Worm (Caenorhabditis elegans): Measurements from ENCODE around the gene pho-12.
A peak's percentile ranks its signal among the peaks of the same experiment; 100 is the strongest.

Gene pho-12

DNA sequence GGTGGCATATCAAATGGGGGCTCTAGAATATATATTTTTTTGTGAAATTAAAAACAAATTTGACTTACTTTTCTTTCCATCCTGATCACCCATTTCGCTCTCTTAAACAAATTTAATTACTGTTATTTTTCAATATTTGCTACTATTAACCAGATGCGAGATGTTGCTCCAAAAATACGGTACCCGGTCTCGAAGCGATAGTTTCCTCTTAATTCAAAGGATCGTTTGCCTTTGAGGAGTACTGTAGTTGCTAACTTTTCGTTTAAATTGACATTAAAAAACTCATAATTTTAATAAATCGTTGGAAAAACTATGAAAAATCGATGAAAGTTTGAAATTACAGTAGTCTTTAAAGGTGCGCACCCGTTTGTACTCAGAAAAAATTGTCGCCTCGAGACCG is 22.7 kb upstream of the pho-12 start, which contains the start of gene C04G6.4:
TSS of gene C04G6.4 (minus strand) at position 101 of the 400 bp plus-strand sequence.
- TF ChIP-seq sea-1 (GFP tag; conservative IDR thresholded peaks at IDR 0.05) (no peak), F13C5.2 (tag; optimal IDR thresholded peaks at IDR 0.05) (no peak), tra-4 (tag; optimal IDR thresholded peaks at IDR 0.05) (no peak), ets-7 (tag; optimal IDR thresholded peaks at IDR 0.05) (no peak), hnd-1 (tag; optimal IDR thresholded peaks at IDR 0.05) (no peak), pes-1 (GFP tag; IDR thresholded peaks at IDR 0.05) (no peak), scrt-1 (GFP tag; IDR thresholded peaks at IDR 0.05) (no peak)

DNA sequence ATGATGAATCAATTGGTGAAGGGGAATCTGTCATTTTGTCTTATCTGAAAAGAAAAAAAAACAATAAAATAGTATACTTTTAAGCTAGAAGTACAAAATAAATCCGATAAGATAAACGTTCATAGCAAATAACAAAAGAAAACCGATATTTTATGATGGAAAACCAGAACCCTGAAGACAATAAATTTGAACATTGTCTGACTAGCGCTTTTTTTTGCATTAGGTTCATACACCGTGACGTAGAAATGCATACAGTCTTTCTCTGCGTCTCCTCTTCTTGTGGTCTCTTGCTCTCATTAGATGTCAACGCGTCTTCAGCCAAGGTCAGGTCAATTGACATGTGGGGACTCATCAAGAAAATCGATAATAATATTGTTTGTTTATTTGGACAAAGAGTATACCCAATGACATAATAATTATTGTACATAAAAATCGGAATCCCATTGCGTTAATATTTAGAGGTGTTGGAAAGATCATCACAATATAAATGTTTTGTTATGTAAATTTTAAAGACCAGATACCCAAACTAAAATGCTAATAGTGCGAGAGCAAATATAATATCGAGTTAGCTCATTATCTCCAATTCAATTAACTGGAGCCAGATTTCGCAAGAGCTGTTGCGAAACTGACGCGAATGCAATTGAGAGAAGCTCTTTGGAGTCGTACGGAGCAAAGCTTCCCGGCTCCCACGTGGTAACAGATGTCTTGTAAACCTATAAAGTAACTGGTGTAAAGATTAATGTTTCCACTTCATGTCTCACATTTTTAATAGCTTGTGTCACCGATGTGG is 20.7 kb upstream of the pho-12 start, which contains the start of gene dsh-2:
TSS of gene dsh-2 (minus strand) at position 51 of the 790 bp plus-strand sequence.
- no peak for TF ChIP-seq ets-7 (tag; optimal IDR thresholded peaks at IDR 0.05)
- TF ChIP-seq scrt-1 (GFP tag; IDR thresholded peaks at IDR 0.05), result no peak
- no peak for TF ChIP-seq F13C5.2 (tag; optimal IDR thresholded peaks at IDR 0.05)
- TF ChIP-seq tbx-11 (GFP tag; IDR thresholded peaks at IDR 0.05), result no peak
- no peak for TF ChIP-seq tra-4 (tag; optimal IDR thresholded peaks at IDR 0.05)
- TF ChIP-seq ceh-13 (GFP tag; optimal IDR thresholded peaks at IDR 0.05), result no peak
- no peak for TF ChIP-seq hmg-4 (GFP tag; optimal IDR thresholded peaks at IDR 0.05)
- TF ChIP-seq hmbx-1 (tag; optimal IDR thresholded peaks at IDR 0.05), result no peak
- no peak for TF ChIP-seq hnd-1 (tag; optimal IDR thresholded peaks at IDR 0.05)
- no peak for TF ChIP-seq tbx-37 (GFP tag; conservative IDR thresholded peaks at IDR 0.05)

DNA sequence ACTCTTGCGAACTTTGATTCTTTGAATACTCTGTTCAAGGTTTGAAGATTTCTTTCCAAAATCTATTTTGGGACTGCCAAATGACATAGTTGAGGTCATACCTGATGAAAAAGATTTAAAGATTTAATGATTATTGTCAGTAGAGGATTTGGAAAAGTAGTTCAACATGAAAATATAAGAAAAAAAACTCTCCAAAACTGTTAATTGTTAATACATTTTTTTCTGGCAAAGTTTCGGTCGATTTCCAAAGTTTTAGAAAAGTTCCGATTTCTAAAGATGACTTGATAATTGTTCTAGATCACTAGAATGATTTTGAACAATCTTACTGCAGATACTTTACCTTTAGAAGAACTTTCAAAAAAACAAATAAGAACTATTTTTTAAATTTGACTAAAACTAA is 10.6 kb upstream of the pho-12 start, which contains the start of gene C27A2.7:
TSS of gene C27A2.7 (minus strand) at position 101 of the 400 bp plus-strand sequence.
- TF ChIP-seq F13C5.2 (tag; optimal IDR thresholded peaks at IDR 0.05) (no peak), aly-1 (tag; optimal IDR thresholded peaks at IDR 0.05) (no peak), hnd-1 (tag; optimal IDR thresholded peaks at IDR 0.05) (no peak), ceh-36 (tag; optimal IDR thresholded peaks at IDR 0.05) (no peak), pes-1 (GFP tag; IDR thresholded peaks at IDR 0.05) (no peak), tbx-37 (GFP tag; conservative IDR thresholded peaks at IDR 0.05) (no peak), ama-1 (optimal IDR thresholded peaks at IDR 0.05) (no peak), B0310.2 (tag; optimal IDR thresholded peaks at IDR 0.05) (no peak), scrt-1 (GFP tag; IDR thresholded peaks at IDR 0.05) (no peak), hmg-4 (GFP tag; optimal IDR thresholded peaks at IDR 0.05) (no peak), flt-1 (GFP tag; IDR thresholded peaks at IDR 0.05) (no peak), tra-4 (tag; optimal IDR thresholded peaks at IDR 0.05) (no peak), hmbx-1 (tag; optimal IDR thresholded peaks at IDR 0.05) (no peak), ceh-13 (GFP tag; optimal IDR thresholded peaks at IDR 0.05) (no peak), sea-1 (GFP tag; conservative IDR thresholded peaks at IDR 0.05) (no peak), tbx-11 (GFP tag; IDR thresholded peaks at IDR 0.05) (no peak), ets-7 (tag; optimal IDR thresholded peaks at IDR 0.05) (no peak)

- no peak for TF ChIP-seq sea-1 (GFP tag; conservative IDR thresholded peaks at IDR 0.05)
- no peak for TF ChIP-seq ceh-36 (tag; optimal IDR thresholded peaks at IDR 0.05)
- no peak for TF ChIP-seq F13C5.2 (tag; optimal IDR thresholded peaks at IDR 0.05)
Observed at ce11 chrII:5069525-5069924, 8.9 kb upstream of the pho-12 start, which contains the start of gene idpb-2. idpb-2 (minus strand) TSS chrII:5069625.

DNA sequence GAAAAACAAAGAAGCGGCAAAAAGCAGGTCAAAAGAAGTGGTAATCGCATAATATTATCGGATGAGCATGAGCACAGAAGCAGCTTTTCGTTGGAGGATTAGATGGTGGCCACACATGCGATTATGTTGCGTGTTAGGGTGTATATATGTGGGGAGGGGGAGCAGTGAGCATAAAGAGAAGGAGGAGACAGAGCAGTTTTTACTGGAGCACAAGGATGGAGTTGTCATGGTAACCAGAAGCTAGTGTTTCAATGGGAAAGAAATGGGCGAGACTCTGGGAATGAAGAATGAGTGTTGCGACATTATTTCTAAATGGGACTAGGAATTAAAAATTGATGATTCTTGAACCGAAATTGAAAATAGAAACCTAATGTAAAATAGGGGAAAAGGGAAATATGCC is 7.3 kb upstream of the pho-12 start, which contains the start of gene C27A2.8:
TSS of gene C27A2.8 (minus strand) at position 117 of the 400 bp plus-strand sequence.
- TF ChIP-seq aly-1 (tag; optimal IDR thresholded peaks at IDR 0.05) (peak; percentile 10), flt-1 (GFP tag; IDR thresholded peaks at IDR 0.05) (no peak)

DNA sequence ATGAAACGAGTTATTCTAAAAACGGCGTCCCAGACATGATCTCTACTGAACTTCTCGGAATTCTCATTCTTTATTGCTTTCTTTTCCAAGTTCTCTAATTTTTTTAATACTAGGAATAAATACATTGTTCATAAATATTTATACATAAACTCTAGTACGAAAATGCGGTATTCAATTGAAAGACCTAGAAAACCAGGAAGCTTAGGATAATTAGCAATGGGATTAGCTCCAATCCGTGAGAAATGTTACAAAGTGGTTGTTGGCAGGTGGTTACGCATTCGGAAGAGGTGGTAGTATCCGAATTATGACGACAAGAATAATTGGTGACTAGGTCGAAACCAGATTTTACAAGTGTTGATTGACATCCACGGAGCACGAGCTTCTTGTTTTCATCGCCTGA is 6.3 kb upstream of the pho-12 start:
- TF ChIP-seq B0310.2 (tag; optimal IDR thresholded peaks at IDR 0.05) (no peak), ets-7 (tag; optimal IDR thresholded peaks at IDR 0.05) (no peak), ceh-36 (tag; optimal IDR thresholded peaks at IDR 0.05) (no peak), ceh-13 (GFP tag; optimal IDR thresholded peaks at IDR 0.05) (no peak), tbx-11 (GFP tag; IDR thresholded peaks at IDR 0.05) (no peak), scrt-1 (GFP tag; IDR thresholded peaks at IDR 0.05) (no peak)

- peak; percentile 43 for TF ChIP-seq F13C5.2 (tag; optimal IDR thresholded peaks at IDR 0.05)
- TF ChIP-seq hmbx-1 (tag; optimal IDR thresholded peaks at IDR 0.05), result no peak
- TF ChIP-seq pes-1 (GFP tag; IDR thresholded peaks at IDR 0.05), result peak; percentile 46; the same call in 1 of the 2 replicates
Observed at ce11 chrII:5061794-5062368, 1.3 kb upstream of the pho-12 start, which contains the start of gene smc-5. smc-5 (plus strand) TSS chrII:5062125.

- TF ChIP-seq ama-1 (optimal IDR thresholded peaks at IDR 0.05), result no peak
- TF ChIP-seq tbx-11 (GFP tag; IDR thresholded peaks at IDR 0.05), result no peak
- TF ChIP-seq ceh-13 (GFP tag; optimal IDR thresholded peaks at IDR 0.05), result no peak
- no peak for TF ChIP-seq scrt-1 (GFP tag; IDR thresholded peaks at IDR 0.05)
- no peak for TF ChIP-seq sea-1 (GFP tag; conservative IDR thresholded peaks at IDR 0.05)
- TF ChIP-seq ets-7 (tag; optimal IDR thresholded peaks at IDR 0.05), result no peak
- no peak for TF ChIP-seq hmbx-1 (tag; optimal IDR thresholded peaks at IDR 0.05)
Observed at ce11 chrII:5058036-5058435, 2.6 kb downstream of the pho-12 start, which contains the start of gene C27A2.12. C27A2.12 (minus strand) TSS chrII:5058136.

All from whole organism, early embryonic.